Fruit fly (Drosophila melanogaster) whole organism, prepupa: Measurements from ENCODE around the gene CG31288.

Experiments used
- Blimp-1 ChIP-seq: fragments of 200-800 bp; sonication (Bioruptor generic); optimal IDR thresholded peaks from 3 replicates; lab custom pipeline; 2017; ENCODE audit warnings: missing biosample characterization, missing genetic modification characterization, mild to moderate bottlenecking, moderate library complexity, missing genetic modification reagents
- CG10631 ChIP-seq: fragments of 200-800 bp; sonication (Bioruptor generic); optimal IDR thresholded peaks from 2 replicates; lab custom pipeline; 2016; ENCODE audit warnings: missing biosample characterization, missing genetic modification characterization
- CG10669 ChIP-seq: fragments of 200-800 bp; sonication (Bioruptor generic); optimal IDR thresholded peaks from 3 replicates; lab custom pipeline; 2018; ENCODE audit warnings: missing biosample characterization, mild to moderate bottlenecking, missing genetic modification characterization, moderate library complexity
- CG11294 ChIP-seq: fragments of 200-800 bp; sonication (Bioruptor generic); IDR thresholded peaks from 2 replicates; pipeline ENCODE4 v1.3.6; 2022; ENCODE audit warnings: missing biosample characterization, missing genetic modification characterization
- CG11762 ChIP-seq: fragments of 200-800 bp; sonication (Bioruptor generic); optimal IDR thresholded peaks from 3 replicates; lab custom pipeline; 2016; ENCODE audit warnings: missing biosample characterization, missing genetic modification characterization; ENCODE audit not compliant: insufficient read depth
- CG15336 ChIP-seq: fragments of 200-800 bp; sonication (Bioruptor generic); IDR thresholded peaks from 2 replicates; pipeline ENCODE4 v1.3.6; 2022; ENCODE audit warnings: missing biosample characterization, missing genetic modification characterization
- CG1621 ChIP-seq: fragments of 200-800 bp; sonication (Bioruptor generic); optimal IDR thresholded peaks from 3 replicates; lab custom pipeline; 2018; ENCODE audit warnings: missing biosample characterization, mild to moderate bottlenecking, missing genetic modification characterization
- CG16779 ChIP-seq: fragments of 200-800 bp; sonication (Bioruptor generic); optimal IDR thresholded peaks from 3 replicates; lab custom pipeline; 2017; ENCODE audit warnings: missing biosample characterization, mild to moderate bottlenecking, missing genetic modification characterization
- CG3032 ChIP-seq: fragments of 200-800 bp; optimal IDR thresholded peaks from 2 replicates; lab custom pipeline; 2019; ENCODE audit warnings: missing biosample characterization, mild to moderate bottlenecking, missing genetic modification characterization, moderate library complexity
- CG31627 ChIP-seq: fragments of 200-800 bp; sonication (Bioruptor generic); optimal IDR thresholded peaks from 3 replicates; lab custom pipeline; 2016; ENCODE audit warnings: missing biosample characterization, missing genetic modification characterization
- CG32006 ChIP-seq: fragments of 200-800 bp; sonication (Bioruptor generic); optimal IDR thresholded peaks from 3 replicates; lab custom pipeline; 2017; ENCODE audit warnings: missing biosample characterization, mild to moderate bottlenecking, missing genetic modification characterization
- CG34406 ChIP-seq: fragments of 200-800 bp; sonication (Bioruptor generic); optimal IDR thresholded peaks from 3 replicates; lab custom pipeline; 2016; ENCODE audit warnings: missing biosample characterization, missing genetic modification characterization
- CG3919 ChIP-seq: fragments of 200-800 bp; sonication (Bioruptor generic); optimal IDR thresholded peaks from 3 replicates; lab custom pipeline; 2016; ENCODE audit warnings: missing biosample characterization, missing genetic modification characterization
- CG4318 ChIP-seq: fragments of 200-800 bp; sonication (Bioruptor generic); optimal IDR thresholded peaks from 3 replicates; lab custom pipeline; 2017; ENCODE audit warnings: missing biosample characterization, mild to moderate bottlenecking, missing genetic modification characterization
- CG6163 ChIP-seq: fragments of 200-800 bp; sonication (Bioruptor generic); IDR thresholded peaks from 3 replicates; pipeline ENCODE4 v1.3.6; 2022; ENCODE audit warnings: missing biosample characterization, missing genetic modification characterization
- CG6808 ChIP-seq: fragments of 200-800 bp; sonication (Bioruptor generic); optimal IDR thresholded peaks from 3 replicates; lab custom pipeline; 2017; ENCODE audit warnings: missing biosample characterization, missing genetic modification characterization, mild to moderate bottlenecking, moderate library complexity, missing genetic modification reagents
- CG6854 ChIP-seq: fragments of 200-800 bp; sonication (Bioruptor generic); optimal IDR thresholded peaks from 2 replicates; lab custom pipeline; 2017; ENCODE audit warnings: missing biosample characterization, mild to moderate bottlenecking, missing genetic modification characterization
- CG7368 ChIP-seq: fragments of 200-800 bp; sonication (Bioruptor generic); optimal IDR thresholded peaks from 3 replicates; lab custom pipeline; 2016; ENCODE audit warnings: missing biosample characterization, missing genetic modification characterization
- CG8119 ChIP-seq: fragments of 200-800 bp; sonication (Bioruptor generic); IDR thresholded peaks from 3 replicates; pipeline ENCODE4 v1.3.6; 2022; ENCODE audit warnings: missing biosample characterization, missing genetic modification characterization
- CG8319 ChIP-seq: fragments of 200-800 bp; sonication (Bioruptor generic); optimal IDR thresholded peaks from 3 replicates; lab custom pipeline; 2016; ENCODE audit warnings: missing biosample characterization, missing genetic modification characterization
- CG8632 ChIP-seq: fragments of 200-800 bp; sonication (Bioruptor generic); optimal IDR thresholded peaks from 3 replicates; lab custom pipeline; 2016; ENCODE audit warnings: missing biosample characterization, missing genetic modification characterization
- Eip75B ChIP-seq: fragments of 200-800 bp; sonication (Bioruptor generic); optimal IDR thresholded peaks from 3 replicates; lab custom pipeline; 2016; ENCODE audit warnings: missing biosample characterization, missing genetic modification characterization
- Eip93F ChIP-seq: fragments of 200-800 bp; sonication (Bioruptor generic); optimal IDR thresholded peaks from 2 replicates; lab custom pipeline; 2016; ENCODE audit warnings: missing biosample characterization, mild to moderate bottlenecking, missing genetic modification characterization
- Ets21C ChIP-seq: fragments of 200-800 bp; sonication (Bioruptor generic); optimal IDR thresholded peaks from 3 replicates; lab custom pipeline; 2016; ENCODE audit warnings: missing biosample characterization, missing genetic modification characterization
- Ets96B ChIP-seq: fragments of 200-800 bp; optimal IDR thresholded peaks from 2 replicates; lab custom pipeline; 2019; ENCODE audit warnings: missing biosample characterization, mild to moderate bottlenecking, missing genetic modification characterization, moderate library complexity
- Gug ChIP-seq: fragments of 200-800 bp; sonication (Bioruptor generic); IDR thresholded peaks from 2 replicates; pipeline ENCODE4 v1.3.6; 2022; ENCODE audit warnings: missing biosample characterization, missing genetic modification characterization
- Hr39 ChIP-seq: fragments of 200-800 bp; sonication (Bioruptor generic); optimal IDR thresholded peaks from 2 replicates; lab custom pipeline; 2016; ENCODE audit warnings: missing biosample characterization, missing genetic modification characterization
- Lpt ChIP-seq: fragments of 200-800 bp; sonication (Bioruptor generic); optimal IDR thresholded peaks from 3 replicates; lab custom pipeline; 2016; ENCODE audit warnings: missing biosample characterization, missing genetic modification characterization
- Met ChIP-seq: fragments of 200-800 bp; sonication (Bioruptor generic); optimal IDR thresholded peaks from 3 replicates; lab custom pipeline; 2016; ENCODE audit warnings: missing biosample characterization, missing genetic modification characterization
- OdsH ChIP-seq: fragments of 200-800 bp; sonication (Bioruptor generic); optimal IDR thresholded peaks from 3 replicates; lab custom pipeline; 2016; ENCODE audit warnings: missing biosample characterization, missing genetic modification characterization
- Smox ChIP-seq: fragments of 200-800 bp; sonication (Bioruptor generic); optimal IDR thresholded peaks from 3 replicates; lab custom pipeline; 2016; ENCODE audit warnings: missing biosample characterization, missing genetic modification characterization
- Sox102F ChIP-seq: fragments of 200-800 bp; sonication (Bioruptor generic); optimal IDR thresholded peaks from 2 replicates; lab custom pipeline; 2016; ENCODE audit warnings: missing biosample characterization, mild to moderate bottlenecking, missing genetic modification characterization
- Sox14 ChIP-seq: fragments of 200-800 bp; sonication (Bioruptor generic); optimal IDR thresholded peaks from 3 replicates; lab custom pipeline; 2016; ENCODE audit warnings: missing biosample characterization, missing genetic modification characterization
- Sox15 ChIP-seq: fragments of 200-800 bp; sonication (Bioruptor generic); optimal IDR thresholded peaks from 3 replicates; lab custom pipeline; 2016; ENCODE audit warnings: missing biosample characterization, missing genetic modification characterization
- achi ChIP-seq: fragments of 200-800 bp; sonication (Bioruptor generic); optimal IDR thresholded peaks from 3 replicates; lab custom pipeline; 2016; ENCODE audit warnings: missing biosample characterization, missing genetic modification characterization
- acj6 ChIP-seq: fragments of 200-800 bp; sonication (Bioruptor generic); optimal IDR thresholded peaks from 3 replicates; lab custom pipeline; 2016; ENCODE audit warnings: missing biosample characterization, missing genetic modification characterization
- cyc ChIP-seq: fragments of 200-800 bp; sonication (Bioruptor generic); optimal IDR thresholded peaks from 3 replicates; lab custom pipeline; 2016; ENCODE audit warnings: missing biosample characterization, missing genetic modification characterization
- dac ChIP-seq: fragments of 200-800 bp; sonication (Bioruptor generic); optimal IDR thresholded peaks from 2 replicates; lab custom pipeline; 2017; ENCODE audit warnings: missing biosample characterization, mild to moderate bottlenecking, missing genetic modification characterization
- dsx ChIP-seq: fragments of 200-800 bp; optimal IDR thresholded peaks from 3 replicates; lab custom pipeline; 2019; ENCODE audit warnings: missing biosample characterization, mild to moderate bottlenecking, missing genetic modification characterization, moderate library complexity; ENCODE audit not compliant: poor library complexity, severe bottlenecking
- eg ChIP-seq: fragments of 200-800 bp; sonication (Bioruptor generic); IDR thresholded peaks from 3 replicates; pipeline ENCODE4 v1.3.6; 2022; ENCODE audit warnings: missing biosample characterization, missing genetic modification characterization
- esn ChIP-seq: fragments of 200-800 bp; sonication (Bioruptor generic); optimal IDR thresholded peaks from 2 replicates; lab custom pipeline; 2016; ENCODE audit warnings: missing biosample characterization, mild to moderate bottlenecking, missing genetic modification characterization, moderate library complexity
- fd85E ChIP-seq: fragments of 200-800 bp; sonication (Bioruptor generic); optimal IDR thresholded peaks from 3 replicates; lab custom pipeline; 2016; ENCODE audit warnings: missing biosample characterization, missing genetic modification characterization
- fkh ChIP-seq: fragments of 200-800 bp; sonication (Bioruptor generic); optimal IDR thresholded peaks from 3 replicates; lab custom pipeline; 2017; ENCODE audit warnings: missing biosample characterization, mild to moderate bottlenecking, missing genetic modification characterization, moderate library complexity
- lz ChIP-seq: fragments of 200-800 bp; sonication (Bioruptor generic); optimal IDR thresholded peaks from 3 replicates; lab custom pipeline; 2016; ENCODE audit warnings: missing biosample characterization, missing genetic modification characterization
- net ChIP-seq: fragments of 200-800 bp; sonication (Bioruptor generic); optimal IDR thresholded peaks from 3 replicates; lab custom pipeline; 2016; ENCODE audit warnings: missing biosample characterization, missing genetic modification characterization
- pdm3 ChIP-seq: fragments of 200-800 bp; sonication (Bioruptor generic); optimal IDR thresholded peaks from 3 replicates; lab custom pipeline; 2016; ENCODE audit warnings: missing biosample characterization, missing genetic modification characterization
- salr ChIP-seq, 2 experiments: fragments of 200-800 bp; sonication (Bioruptor generic); optimal IDR thresholded peaks; 3 replicates each; lab custom pipeline; 2016 to 2018; ENCODE audit warnings: missing biosample characterization in 2 of 2, missing genetic modification characterization in 2 of 2, mild to moderate bottlenecking in 1 of 2
- spab ChIP-seq: fragments of 200-800 bp; sonication (Bioruptor generic); optimal IDR thresholded peaks from 2 replicates; lab custom pipeline; 2017; ENCODE audit warnings: missing biosample characterization, mild to moderate bottlenecking, missing genetic modification characterization, missing genetic modification reagents
- ss ChIP-seq, 2 experiments: fragments of 200-800 bp; sonication (Bioruptor generic); optimal IDR thresholded peaks; 2 replicates in 1 of 2; 3 replicates in 1 of 2; lab custom pipeline; 2017 to 2018; ENCODE audit warnings: mild to moderate bottlenecking in 2 of 2, missing biosample characterization in 2 of 2, missing genetic modification characterization in 2 of 2, moderate library complexity in 1 of 2
- svp ChIP-seq: fragments of 200-800 bp; sonication (Bioruptor generic); peaks from one replicate; lab custom pipeline; 2016; ENCODE audit warnings: missing biosample characterization, missing genetic modification characterization
- topi ChIP-seq: fragments of 200-800 bp; sonication (Bioruptor generic); optimal IDR thresholded peaks from 3 replicates; lab custom pipeline; 2016; ENCODE audit warnings: missing biosample characterization, missing genetic modification characterization
- vri ChIP-seq: fragments of 200-800 bp; sonication (Bioruptor generic); optimal IDR thresholded peaks from 3 replicates; lab custom pipeline; 2016; ENCODE audit warnings: missing biosample characterization, mild to moderate bottlenecking, missing genetic modification characterization

The CG31288 gene

dm6 chr3R:25262322-25262761, 37.0 kb downstream of the CG31288 start, which contains the start of the genes Kdsr and CG11858:
Gene Kdsr, minus strand, starts transcription at chr3R:25262498.
Gene CG11858, plus strand, starts transcription at chr3R:25262741.
- TF ChIP-seq svp (GFP tag; lab: Kevin White, UChicago) (peak; percentile 95), CG8119 (peak; percentile 44; the same call in 2 of the 3 replicates), CG8319 (no peak), pdm3 (GFP tag; lab: Kevin White, UChicago) (no peak), spab (GFP tag; lab: Kevin White, UChicago) (no peak), CG32006 (GFP tag; lab: Kevin White, UChicago) (no peak), CG3919 (no peak), Sox102F (GFP tag; lab: Kevin White, UChicago) (no peak), CG1621 (peak; percentile 44), topi (GFP tag; lab: Kevin White, UChicago) (no peak), ss (GFP tag; optimal IDR thresholded peaks at IDR 0.05; lab: Kevin White, UChicago) (no peak), cyc (GFP tag; lab: Kevin White, UChicago) (no peak), Ets21C (no peak), OdsH (GFP tag; lab: Kevin White, UChicago) (no peak), Blimp-1 (GFP tag; lab: Kevin White, UChicago) (no peak), lz (GFP tag; lab: Kevin White, UChicago) (peak; percentile 77), CG10669 (GFP tag; lab: Kevin White, UChicago) (no peak), achi (GFP tag; lab: Kevin White, UChicago) (peak; percentile 36), Sox14 (no peak), CG31627 (GFP tag; lab: Kevin White, UChicago) (peak; percentile 73), net (GFP tag; lab: Kevin White, UChicago) (no peak), CG8632 (no peak), Gug (GFP tag; lab: Robert Waterston, UW) (peak; percentile 65), Ets96B (tag; lab: Kevin White, UChicago) (peak; percentile 53), dsx (peak; percentile 37), Eip93F (peak; percentile 60), Hr39 (GFP tag; lab: Kevin White, UChicago) (no peak), esn (GFP tag; lab: Kevin White, UChicago) (peak; percentile 78), Sox15 (GFP tag; lab: Kevin White, UChicago) (peak; percentile 13), CG11762 (GFP tag; lab: Kevin White, UChicago) (no peak), CG10631 (GFP tag; lab: Kevin White, UChicago) (no peak), CG11294 (GFP tag; lab: Robert Waterston, UW) (peak; percentile 28; the same call in 1 of the 2 replicates), vri (GFP tag; lab: Kevin White, UChicago) (peak; percentile 94), Eip75B (GFP tag; lab: Kevin White, UChicago) (no peak), CG6163 (peak; percentile 58; the same call in 1 of the 3 replicates), CG34406 (no peak), CG4318 (GFP tag; lab: Kevin White, UChicago) (no peak), Smox (GFP tag; lab: Kevin White, UChicago) (no peak), acj6 (GFP tag; lab: Kevin White, UChicago) (no peak), eg (GFP tag; lab: Robert Waterston, UW) (peak; percentile 72; the same call in 2 of the 3 replicates), CG6854 (no peak), fkh (GFP tag; lab: Kevin White, UChicago) (peak; percentile 76), CG7368 (no peak), Met (GFP tag; lab: Kevin White, UChicago) (no peak), salr (GFP tag; optimal IDR thresholded peaks at IDR 0.05; lab: Kevin White, UChicago) (no peak), dac (no peak), CG6808 (GFP tag; lab: Kevin White, UChicago) (no peak), fd85E (GFP tag; lab: Kevin White, UChicago) (no peak), CG15336 (GFP tag; lab: Robert Waterston, UW) (0 out of 2 replicates have a peak, but pooled peaks have one; percentile 43), CG3032 (peak; percentile 58), CG16779 (no peak), Lpt (GFP tag; lab: Kevin White, UChicago) (peak; percentile 6)
